Worm (Caenorhabditis elegans) whole organism, young adult: Measurements from ENCODE around the gene C07B5.3.
A peak's percentile ranks its signal among the peaks of the same experiment; 100 is the strongest.

Experiments
- B0019.2 ChIP-seq: fragments of 200-800 bp; sonication (Bioruptor generic); conservative IDR thresholded peaks from 2 replicates; pipeline ENCODE4 v1.3.6; 2022; ENCODE audit warnings: missing genetic modification reagents, missing genetic modification characterization, missing compliant biosample characterization
- F22D6.2 ChIP-seq: sonication (generic microtip); optimal IDR thresholded peaks from 2 replicates; lab custom pipeline; 2016; ENCODE audit warnings: mild to moderate bottlenecking, missing genetic modification characterization, missing compliant biosample characterization
- F23B12.7 ChIP-seq: sonication (generic microtip); optimal IDR thresholded peaks from 2 replicates; lab custom pipeline; 2017; ENCODE audit warnings: missing genetic modification characterization, mild to moderate bottlenecking, missing compliant biosample characterization, antibody characterized with exemption, moderate library complexity; ENCODE audit not compliant: insufficient read depth
- F52B5.7 ChIP-seq: sonication (generic microtip); optimal IDR thresholded peaks from 2 replicates; lab custom pipeline; 2016; ENCODE audit warnings: mild to moderate bottlenecking, missing genetic modification characterization, missing compliant biosample characterization
- F57C9.4 ChIP-seq: sonication (generic microtip); optimal IDR thresholded peaks from 2 replicates; lab custom pipeline; 2017; ENCODE audit warnings: mild to moderate bottlenecking, missing genetic modification characterization, missing compliant biosample characterization
- ama-1 ChIP-seq, 3 experiments: fragments of 150-350 bp in 1 of 3; sonication (generic microtip) in 2 of 3; optimal IDR thresholded peaks; 2 replicates each; lab custom pipeline; 2014 to 2018; ENCODE audit warnings: missing biosample characterization in 2 of 3, missing genetic modification characterization in 2 of 3, missing genetic modification reagents in 2 of 3
- cebp-1 ChIP-seq, 2 experiments: fragments of 200-800 bp in 1 of 2; sonication (Bioruptor generic) in 1 of 2; sonication (generic microtip) in 1 of 2; IDR thresholded peaks in 1 of 2; optimal IDR thresholded peaks in 1 of 2; 2 replicates each; pipeline versions ENCODE4 v1.3.6 to Lab custom; 2017 to 2022; ENCODE audit warnings: missing compliant biosample characterization in 2 of 2, missing genetic modification characterization in 2 of 2, mild to moderate bottlenecking in 1 of 2, missing genetic modification reagents in 1 of 2, moderate library complexity in 1 of 2
- cebp-2 ChIP-seq: fragments of 200-800 bp; sonication (Bioruptor generic); IDR thresholded peaks from 2 replicates; pipeline ENCODE4 v1.3.6; 2022; ENCODE audit warnings: missing genetic modification characterization, missing compliant biosample characterization
- ceh-100 ChIP-seq: fragments of 200-800 bp; sonication (Bioruptor generic); IDR thresholded peaks from 2 replicates; pipeline ENCODE4 v1.3.6; 2022; ENCODE audit warnings: missing genetic modification reagents, missing genetic modification characterization, missing compliant biosample characterization
- ceh-27 ChIP-seq: fragments of 200-800 bp; sonication (Bioruptor generic); optimal IDR thresholded peaks from 2 replicates; lab custom pipeline; 2018; ENCODE audit warnings: mild to moderate bottlenecking, missing genetic modification characterization, moderate library complexity, missing compliant biosample characterization
- die-1 ChIP-seq: sonication (generic microtip); optimal IDR thresholded peaks from 2 replicates; lab custom pipeline; 2016; ENCODE audit warnings: missing genotype, mild to moderate bottlenecking, missing genetic modification characterization, missing compliant biosample characterization
- dox-1 ChIP-seq: fragments of 200-800 bp; sonication (Bioruptor generic); IDR thresholded peaks from 2 replicates; pipeline ENCODE4 v1.3.6; 2022; ENCODE audit warnings: missing genetic modification reagents, missing genetic modification characterization, missing compliant biosample characterization
- efl-1 ChIP-seq: fragments of 150-350 bp; optimal IDR thresholded peaks from 2 replicates; lab custom pipeline; 2014; ENCODE audit warnings: missing biosample characterization, missing genetic modification reagents, missing genetic modification characterization
- him-1 ChIP-seq: sonication (generic microtip); optimal IDR thresholded peaks from 2 replicates; lab custom pipeline; 2016; ENCODE audit warnings: missing genotype, missing genetic modification reagents, missing genetic modification characterization, missing compliant biosample characterization
- lin-26 ChIP-seq: fragments of 200-800 bp; sonication (Bioruptor generic); IDR thresholded peaks from 2 replicates; pipeline ENCODE4 v1.3.6; 2022; ENCODE audit warnings: missing genetic modification reagents, missing genetic modification characterization, missing compliant biosample characterization
- lin-54 ChIP-seq: fragments of 200-800 bp; sonication (Bioruptor generic); optimal IDR thresholded peaks from 2 replicates; lab custom pipeline; 2018; ENCODE audit warnings: mild to moderate bottlenecking, missing genetic modification characterization, missing compliant biosample characterization
- mel-28 ChIP-seq: sonication (generic microtip); optimal IDR thresholded peaks from 2 replicates; lab custom pipeline; 2016; ENCODE audit warnings: borderline replicate concordance, mild to moderate bottlenecking, missing genetic modification characterization, missing compliant biosample characterization
- mes-4 ChIP-seq: sonication (generic microtip); optimal IDR thresholded peaks from 2 replicates; lab custom pipeline; 2016; ENCODE audit warnings: missing genotype, missing genetic modification characterization, missing compliant biosample characterization
- nhr-179 ChIP-seq: sonication (generic microtip); optimal IDR thresholded peaks from 2 replicates; lab custom pipeline; 2016; ENCODE audit warnings: mild to moderate bottlenecking, missing genetic modification characterization, missing compliant biosample characterization
- nhr-80 ChIP-seq: sonication (generic microtip); optimal IDR thresholded peaks from 2 replicates; lab custom pipeline; 2016; ENCODE audit warnings: missing genetic modification characterization, missing compliant biosample characterization
- snpc-3.4 ChIP-seq: sonication (generic microtip); optimal IDR thresholded peaks from 2 replicates; lab custom pipeline; 2017; ENCODE audit warnings: missing genetic modification characterization, mild to moderate bottlenecking, missing compliant biosample characterization, antibody characterized with exemption, moderate library complexity, missing genotype, missing genetic modification reagents
- snpc-4 ChIP-seq, 5 experiments: fragments of 150-350 bp in 1 of 5; sonication (generic microtip) in 4 of 5; optimal IDR thresholded peaks; 2 replicates each; lab custom pipeline; 2014 to 2018; ENCODE audit warnings: missing genetic modification characterization in 5 of 5, missing biosample characterization in 3 of 5, antibody characterized with exemption in 2 of 5, mild to moderate bottlenecking in 2 of 5, missing compliant biosample characterization in 2 of 5, missing genotype in 2 of 5, moderate library complexity in 2 of 5, missing genetic modification reagents in 1 of 5
- somi-1 ChIP-seq: fragments of 200-800 bp; sonication (Bioruptor generic); optimal IDR thresholded peaks from 2 replicates; lab custom pipeline; 2018; ENCODE audit warnings: mild to moderate bottlenecking, missing genetic modification characterization, missing compliant biosample characterization
- tlf-1 ChIP-seq: fragments of 200-800 bp; sonication (Bioruptor generic); optimal IDR thresholded peaks from 2 replicates; lab custom pipeline; 2018; ENCODE audit warnings: mild to moderate bottlenecking, missing genetic modification characterization, missing compliant biosample characterization
- unc-62 ChIP-seq: fragments of 150-350 bp; optimal IDR thresholded peaks from 2 replicates; lab custom pipeline; 2014; ENCODE audit warnings: missing biosample characterization, missing genetic modification reagents, missing genetic modification characterization
- zfh-2 ChIP-seq: fragments of 200-800 bp; sonication (Bioruptor generic); conservative IDR thresholded peaks from 2 replicates; pipeline ENCODE4 v1.3.6; 2022; ENCODE audit warnings: missing genetic modification reagents, missing genetic modification characterization, missing compliant biosample characterization
- ztf-28 ChIP-seq: fragments of 200-800 bp; sonication (Bioruptor generic); IDR thresholded peaks from 2 replicates; pipeline ENCODE4 v1.3.6; 2022; ENCODE audit warnings: missing genetic modification reagents, missing genetic modification characterization, missing compliant biosample characterization

The C07B5.3 gene

ce11 chrX:9551112-9551511 is 28.1 kb upstream of the C07B5.3 start (continued):
- TF ChIP-seq lin-54 (GFP tag; lab: Kevin White, UChicago) (peak; percentile 20), unc-62 (GFP tag; lab: Kevin White, UChicago) (peak; percentile 33), F52B5.7 (no peak), ceh-100 (GFP tag; lab: Robert Waterston, UW) (no peak), snpc-4 (GFP tag; optimal IDR thresholded peaks at IDR 0.05; lab: Kevin White, UChicago) (no peak), snpc-4 (tag; optimal IDR thresholded peaks at IDR 0.05; lab: Kevin White, UChicago) (peak in 2 of 4 experiments; percentile 26 to 39), dox-1 (GFP tag; lab: Robert Waterston, UW) (peak; percentile 55), tlf-1 (GFP tag; lab: Kevin White, UChicago) (no peak), somi-1 (GFP tag; lab: Kevin White, UChicago) (peak; percentile 32), ama-1 (optimal IDR thresholded peaks at IDR 0.05; lab: Kevin White, UChicago) (no peak), ama-1 (GFP tag; optimal IDR thresholded peaks at IDR 0.05; lab: Kevin White, UChicago) (no peak), mel-28 (no peak), snpc-3.4 (tag; lab: Kevin White, UChicago) (no peak), F57C9.4 (no peak), B0019.2 (GFP tag; lab: Robert Waterston, UW) (no peak), zfh-2 (GFP tag; lab: Robert Waterston, UW) (peak; percentile 88), ztf-28 (GFP tag; lab: Robert Waterston, UW) (no peak), ceh-27 (GFP tag; lab: Kevin White, UChicago) (peak; percentile 65), lin-26 (0 out of 2 replicates have a peak, but pooled peaks have one; percentile 48), him-1 (no peak), efl-1 (no peak), cebp-2 (GFP tag; lab: Robert Waterston, UW) (no peak)

- TF ChIP-seq nhr-80 (tag; lab: Kevin White, UChicago) = peak; percentile 46
- TF ChIP-seq unc-62 (GFP tag; lab: Kevin White, UChicago) = peak; percentile 41
- no peak for TF ChIP-seq dox-1 (GFP tag; lab: Robert Waterston, UW)
- TF ChIP-seq die-1 (tag; lab: Kevin White, UChicago) = no peak
- TF ChIP-seq tlf-1 (GFP tag; lab: Kevin White, UChicago) = no peak
- TF ChIP-seq, all 124 proteins: peak for 2
Measured at ce11 chrX:9550519-9550918, 27.5 kb upstream of the C07B5.3 start.

- 0 out of 2 replicates have a peak, but pooled peaks have one; percentile 44 for TF ChIP-seq cebp-1 (GFP tag; IDR thresholded peaks at IDR 0.05; lab: Robert Waterston, UW)
- TF ChIP-seq cebp-1 (tag; optimal IDR thresholded peaks at IDR 0.05; lab: Kevin White, UChicago) = peak; percentile 88
- no peak for TF ChIP-seq cebp-2 (GFP tag; lab: Robert Waterston, UW)
- peak; percentile 42; the same call in 1 of the 2 replicates for TF ChIP-seq dox-1 (GFP tag; lab: Robert Waterston, UW)
Measured at ce11 chrX:9549657-9550369, 26.8 kb upstream of the C07B5.3 start.

- TF ChIP-seq nhr-80 (tag; lab: Kevin White, UChicago) = peak; percentile 19
- no peak for TF ChIP-seq F23B12.7 (tag; lab: Kevin White, UChicago)
Measured at ce11 chrX:9548890-9549289, 25.9 kb upstream of the C07B5.3 start.

ce11 chrX:9548011-9548795 is 25.2 kb upstream of the C07B5.3 start:
- peak; percentile 59 for TF ChIP-seq unc-62 (GFP tag; lab: Kevin White, UChicago)
- no peak for TF ChIP-seq cebp-1 (GFP tag; IDR thresholded peaks at IDR 0.05; lab: Robert Waterston, UW)
- peak; percentile 74 for TF ChIP-seq cebp-1 (tag; optimal IDR thresholded peaks at IDR 0.05; lab: Kevin White, UChicago)
- TF ChIP-seq mes-4 (tag; lab: Kevin White, UChicago) = no peak
- no peak for TF ChIP-seq F22D6.2 (tag; lab: Kevin White, UChicago)
- no peak for TF ChIP-seq nhr-179 (tag; lab: Kevin White, UChicago)
- no peak for TF ChIP-seq somi-1 (GFP tag; lab: Kevin White, UChicago)
